Worm (Caenorhabditis elegans) whole organism, L1 larva: Measurements from ENCODE around the gene ZK550.2.

Source experiments
- F16B12.6 ChIP-seq: fragments of 150-350 bp; optimal IDR thresholded peaks from 2 replicates; lab custom pipeline; 2014; ENCODE audit warnings: missing biosample characterization, missing genetic modification characterization
- Y116A8C.19 ChIP-seq: sonication (generic microtip); optimal IDR thresholded peaks from 2 replicates; lab custom pipeline; 2016; ENCODE audit warnings: missing compliant biosample characterization, missing genetic modification characterization, borderline replicate concordance
- aly-2 ChIP-seq: fragments of 150-350 bp; optimal IDR thresholded peaks from 2 replicates; lab custom pipeline; 2014; ENCODE audit warnings: missing biosample characterization, missing genetic modification characterization
- blmp-1 ChIP-seq: fragments of 150-350 bp; optimal IDR thresholded peaks from 2 replicates; lab custom pipeline; 2014; ENCODE audit warnings: missing biosample characterization, missing genetic modification characterization
- ceh-63 ChIP-seq: fragments of 200-800 bp; sonication (Bioruptor generic); optimal IDR thresholded peaks from 2 replicates; lab custom pipeline; 2018; ENCODE audit warnings: mild to moderate bottlenecking, missing genetic modification characterization, missing compliant biosample characterization
- ceh-88 ChIP-seq: fragments of 200-800 bp; sonication (Bioruptor generic); IDR thresholded peaks from 2 replicates; pipeline ENCODE4 v1.3.6; 2022; ENCODE audit warnings: missing genetic modification characterization, missing compliant biosample characterization
- dpl-1 ChIP-seq, 3 experiments: fragments of 150-350 bp in 2 of 3; sonication (generic microtip) in 1 of 3; optimal IDR thresholded peaks; 2 replicates each; lab custom pipeline; 2014 to 2017; ENCODE audit warnings: missing biosample characterization in 3 of 3, missing genetic modification characterization in 3 of 3, missing genetic modification reagents in 3 of 3
- dsc-1 ChIP-seq: sonication (generic microtip); optimal IDR thresholded peaks from 2 replicates; lab custom pipeline; 2016; ENCODE audit warnings: mild to moderate bottlenecking, missing genetic modification characterization, missing compliant biosample characterization
- efl-1 ChIP-seq, 4 experiments: fragments of 150-350 bp; optimal IDR thresholded peaks in 3 of 4; peaks in 1 of 4; 1 replicate in 1 of 4; 2 replicates in 3 of 4; lab custom pipeline; 2014; ENCODE audit warnings: missing biosample characterization in 2 of 4, missing genetic modification characterization in 2 of 4, missing genetic modification reagents in 2 of 4
- efl-3 ChIP-seq: fragments of 200-800 bp; sonication (Bioruptor generic); optimal IDR thresholded peaks from 2 replicates; lab custom pipeline; 2018; ENCODE audit warnings: mild to moderate bottlenecking, missing genetic modification characterization, missing compliant biosample characterization
- egl-13 ChIP-seq: sonication (generic microtip); optimal IDR thresholded peaks from 2 replicates; lab custom pipeline; 2016; ENCODE audit warnings: missing genotype, missing genetic modification reagents, missing genetic modification characterization, missing compliant biosample characterization
- egl-27 ChIP-seq, 2 experiments: fragments of 150-350 bp in 1 of 2; sonication (generic microtip); optimal IDR thresholded peaks; 3 replicates each; lab custom pipeline; 2017 to 2018; ENCODE audit warnings: missing biosample characterization in 2 of 2, missing genetic modification characterization in 2 of 2, missing genetic modification reagents in 2 of 2
- elt-2 ChIP-seq: sonication (generic microtip); optimal IDR thresholded peaks from 2 replicates; lab custom pipeline; 2016; ENCODE audit warnings: missing genetic modification characterization, mild to moderate bottlenecking, inconsistent platforms, missing compliant biosample characterization, missing genetic modification reagents
- elt-3 ChIP-seq, 6 experiments: fragments of 150-350 bp in 1 of 6; sonication (generic microtip); optimal IDR thresholded peaks; 2 replicates each; lab custom pipeline; 2017 to 2018; ENCODE audit warnings: missing biosample characterization in 6 of 6, missing genetic modification characterization in 6 of 6, inconsistent platforms in 1 of 6
- ets-5 ChIP-seq: fragments of 200-800 bp; sonication (Bioruptor generic); IDR thresholded peaks from 2 replicates; pipeline ENCODE4 v1.3.6; 2022; ENCODE audit warnings: missing genetic modification characterization, missing compliant biosample characterization
- fkh-10 ChIP-seq: sonication (generic microtip); optimal IDR thresholded peaks from 2 replicates; lab custom pipeline; 2017; ENCODE audit warnings: missing biosample characterization, missing genetic modification reagents, missing genetic modification characterization
- fkh-4 ChIP-seq: sonication (generic microtip); optimal IDR thresholded peaks from 2 replicates; lab custom pipeline; 2016; ENCODE audit warnings: missing compliant biosample characterization, missing genetic modification characterization, borderline replicate concordance
- fkh-8 ChIP-seq: sonication (generic microtip); optimal IDR thresholded peaks from 2 replicates; lab custom pipeline; 2016; ENCODE audit warnings: mild to moderate bottlenecking, missing genetic modification characterization, missing compliant biosample characterization
- fos-1 ChIP-seq: fragments of 150-350 bp; optimal IDR thresholded peaks from 2 replicates; lab custom pipeline; 2014; ENCODE audit warnings: missing biosample characterization, missing genetic modification characterization
- hlh-4 ChIP-seq: sonication (generic microtip); optimal IDR thresholded peaks from 2 replicates; lab custom pipeline; 2016; ENCODE audit warnings: mild to moderate bottlenecking, missing genetic modification characterization, missing compliant biosample characterization
- hpl-2 ChIP-seq: fragments of 150-350 bp; optimal IDR thresholded peaks from 2 replicates; lab custom pipeline; 2014; ENCODE audit warnings: missing biosample characterization, missing genetic modification reagents, missing genetic modification characterization
- isw-1 ChIP-seq: fragments of 200-800 bp; sonication (Bioruptor generic); IDR thresholded peaks from 2 replicates; pipeline ENCODE4 v1.3.6; 2022; ENCODE audit warnings: missing genetic modification characterization, missing compliant biosample characterization
- lin-13 ChIP-seq: fragments of 150-350 bp; optimal IDR thresholded peaks from 2 replicates; lab custom pipeline; 2014; ENCODE audit warnings: missing biosample characterization, missing genetic modification reagents, missing genetic modification characterization
- lin-14 ChIP-seq: fragments of 200-800 bp; sonication (Bioruptor generic); optimal IDR thresholded peaks from 2 replicates; lab custom pipeline; 2018; ENCODE audit warnings: mild to moderate bottlenecking, missing genetic modification characterization, moderate library complexity, missing compliant biosample characterization
- lin-15B ChIP-seq: fragments of 150-350 bp; sonication (generic microtip); optimal IDR thresholded peaks from 3 replicates; lab custom pipeline; 2014; ENCODE audit warnings: missing biosample characterization, missing genetic modification characterization
- lin-35 ChIP-seq, 2 experiments: fragments of 150-350 bp; optimal IDR thresholded peaks; 2 replicates each; lab custom pipeline; 2014; ENCODE audit warnings: missing biosample characterization in 2 of 2, missing genetic modification characterization in 2 of 2, missing genetic modification reagents in 2 of 2
- lin-39 ChIP-seq: fragments of 150-350 bp; optimal IDR thresholded peaks from 2 replicates; lab custom pipeline; 2014; ENCODE audit warnings: missing biosample characterization, missing genetic modification reagents, missing genetic modification characterization
- lsy-2 ChIP-seq, 2 experiments: fragments of 150-350 bp; optimal IDR thresholded peaks; 2 replicates each; lab custom pipeline; 2014; ENCODE audit warnings: missing biosample characterization in 2 of 2, missing genetic modification characterization in 2 of 2
- mef-2 ChIP-seq: fragments of 150-350 bp; optimal IDR thresholded peaks from 2 replicates; lab custom pipeline; 2014; ENCODE audit warnings: missing biosample characterization, missing genetic modification characterization
- nhr-12 ChIP-seq: sonication (generic microtip); optimal IDR thresholded peaks from 2 replicates; lab custom pipeline; 2017; ENCODE audit warnings: missing biosample characterization, missing genetic modification characterization
- nhr-237 ChIP-seq: fragments of 150-350 bp; optimal IDR thresholded peaks from 2 replicates; lab custom pipeline; 2014; ENCODE audit warnings: missing biosample characterization, missing genetic modification characterization
- nhr-47 ChIP-seq: sonication (generic microtip); optimal IDR thresholded peaks from 2 replicates; lab custom pipeline; 2016; ENCODE audit warnings: mild to moderate bottlenecking, missing genetic modification characterization, moderate library complexity, missing compliant biosample characterization
- nhr-76 ChIP-seq: sonication (generic microtip); optimal IDR thresholded peaks from 2 replicates; lab custom pipeline; 2017; ENCODE audit warnings: missing biosample characterization, missing genetic modification characterization
- nhr-77 ChIP-seq: fragments of 150-350 bp; optimal IDR thresholded peaks from 2 replicates; lab custom pipeline; 2014; ENCODE audit warnings: missing biosample characterization, missing genetic modification characterization
- nhr-85 ChIP-seq: sonication (generic microtip); peaks from one replicate; lab custom pipeline; 2016; ENCODE audit warnings: missing genetic modification characterization, inconsistent platforms, missing compliant biosample characterization
- pag-3 ChIP-seq: sonication (generic microtip); optimal IDR thresholded peaks from 2 replicates; lab custom pipeline; 2017; ENCODE audit warnings: missing genetic modification characterization, mild to moderate bottlenecking, missing compliant biosample characterization, antibody characterized with exemption, borderline replicate concordance; ENCODE audit not compliant: insufficient read depth
- pqm-1 ChIP-seq: sonication (generic microtip); optimal IDR thresholded peaks from 3 replicates; lab custom pipeline; 2017; ENCODE audit warnings: missing biosample characterization, missing genetic modification characterization
- rnt-1 ChIP-seq: sonication (generic microtip); optimal IDR thresholded peaks from 2 replicates; lab custom pipeline; 2016; ENCODE audit warnings: mild to moderate bottlenecking, missing genetic modification characterization, moderate library complexity, missing compliant biosample characterization
- skn-1 ChIP-seq: fragments of 150-350 bp; optimal IDR thresholded peaks from 2 replicates; lab custom pipeline; 2014; ENCODE audit warnings: missing biosample characterization, missing genetic modification characterization
- snpc-4 ChIP-seq: fragments of 150-350 bp; optimal IDR thresholded peaks from 2 replicates; lab custom pipeline; 2014; ENCODE audit warnings: missing biosample characterization, missing genetic modification characterization
- snu-23 ChIP-seq: sonication (generic microtip); optimal IDR thresholded peaks from 2 replicates; lab custom pipeline; 2016; ENCODE audit warnings: missing genetic modification characterization, missing compliant biosample characterization
- sox-4 ChIP-seq: sonication (generic microtip); optimal IDR thresholded peaks from 2 replicates; lab custom pipeline; 2016; ENCODE audit warnings: missing genetic modification characterization, missing compliant biosample characterization
- swsn-7 ChIP-seq: sonication (generic microtip); optimal IDR thresholded peaks from 2 replicates; lab custom pipeline; 2016; ENCODE audit warnings: missing genetic modification characterization, missing compliant biosample characterization
- tbx-2 ChIP-seq: sonication (generic microtip); optimal IDR thresholded peaks from 2 replicates; lab custom pipeline; 2016; ENCODE audit warnings: missing genetic modification characterization, missing compliant biosample characterization
- tlp-1 ChIP-seq: fragments of 150-350 bp; optimal IDR thresholded peaks from 2 replicates; lab custom pipeline; 2014; ENCODE audit warnings: missing biosample characterization, missing genetic modification characterization
- unc-130 ChIP-seq: fragments of 150-350 bp; optimal IDR thresholded peaks from 2 replicates; lab custom pipeline; 2017; ENCODE audit warnings: missing biosample characterization, missing genetic modification characterization, inconsistent platforms
- unc-30 ChIP-seq: sonication (generic microtip); optimal IDR thresholded peaks from 2 replicates; lab custom pipeline; 2017; ENCODE audit warnings: missing biosample characterization, missing genetic modification characterization
- unc-86 ChIP-seq: sonication (generic microtip); optimal IDR thresholded peaks from 2 replicates; lab custom pipeline; 2016; ENCODE audit warnings: missing genetic modification characterization, missing compliant biosample characterization
- unc-98 ChIP-seq: fragments of 200-800 bp; sonication (Bioruptor generic); IDR thresholded peaks from 2 replicates; pipeline ENCODE4 v1.3.6; 2022; ENCODE audit warnings: missing genetic modification characterization, missing compliant biosample characterization
- zip-4 ChIP-seq: fragments of 200-800 bp; sonication (Bioruptor generic); optimal IDR thresholded peaks from 2 replicates; lab custom pipeline; 2018; ENCODE audit warnings: mild to moderate bottlenecking, missing genetic modification characterization, moderate library complexity, missing compliant biosample characterization
- ztf-11 ChIP-seq, 2 experiments: sonication (generic microtip); optimal IDR thresholded peaks; 2 replicates each; lab custom pipeline; 2016 to 2017; ENCODE audit warnings: missing genetic modification characterization in 2 of 2, missing biosample characterization in 1 of 2, missing compliant biosample characterization in 1 of 2
- ztf-4 ChIP-seq: fragments of 150-350 bp; optimal IDR thresholded peaks from 2 replicates; lab custom pipeline; 2014; ENCODE audit warnings: missing biosample characterization, missing genetic modification characterization

ZK550.2 gene

ce11 chrIV:17280441-17280939 lies 35.1 kb downstream of the ZK550.2 start:
- TF ChIP-seq elt-3 (tag; optimal IDR thresholded peaks at IDR 0.05; lab: Kevin White, UChicago) = no peak
- no peak for TF ChIP-seq nhr-77
- no peak for TF ChIP-seq egl-27 (tag; optimal IDR thresholded peaks at IDR 0.05; lab: Kevin White, UChicago)
- TF ChIP-seq F16B12.6 (tag; lab: Kevin White, UChicago) = no peak
- peak; percentile 16 for TF ChIP-seq rnt-1 (tag; lab: Kevin White, UChicago)
- TF ChIP-seq efl-3 = no peak
- TF ChIP-seq ztf-4 (tag; lab: Kevin White, UChicago) = no peak
- no peak for TF ChIP-seq lin-14 (GFP tag; lab: Kevin White, UChicago)
- TF ChIP-seq efl-1 (optimal IDR thresholded peaks at IDR 0.05; lab: Kevin White, UChicago) = no peak
- TF ChIP-seq efl-1 (GFP tag; optimal IDR thresholded peaks at IDR 0.05 in 1 of 2; lab: Kevin White, UChicago) = peak in 1 of 2 experiments; percentile 66
- no peak for TF ChIP-seq isw-1
- TF ChIP-seq fos-1 = no peak
- no peak for TF ChIP-seq nhr-76 (tag; lab: Kevin White, UChicago)
- TF ChIP-seq hlh-4 = no peak
- TF ChIP-seq unc-86 = no peak
- TF ChIP-seq Y116A8C.19 = no peak
- peak in 1 of 2 experiments; percentile 0 for TF ChIP-seq lin-35 (GFP tag; optimal IDR thresholded peaks at IDR 0.05; lab: Kevin White, UChicago)
- no peak for TF ChIP-seq tbx-2 (tag; lab: Kevin White, UChicago)
- no peak for TF ChIP-seq unc-130 (tag; lab: Kevin White, UChicago)
- no peak for TF ChIP-seq snu-23 (GFP tag; lab: Kevin White, UChicago)
- TF ChIP-seq lin-13 (GFP tag; lab: Kevin White, UChicago) = no peak
- no peak for TF ChIP-seq mef-2
- no peak for TF ChIP-seq blmp-1 (tag; lab: Kevin White, UChicago)
- TF ChIP-seq dpl-1 (GFP tag; optimal IDR thresholded peaks at IDR 0.05; lab: Kevin White, UChicago) = no peak
- TF ChIP-seq fkh-4 (tag; lab: Kevin White, UChicago) = no peak
- no peak for TF ChIP-seq unc-30 (tag; lab: Kevin White, UChicago)
- no peak for TF ChIP-seq nhr-12
- no peak for TF ChIP-seq egl-13 (tag; lab: Kevin White, UChicago)
- no peak for TF ChIP-seq skn-1
- TF ChIP-seq nhr-237 (tag; lab: Kevin White, UChicago) = no peak
- TF ChIP-seq fkh-10 = no peak
- no peak for TF ChIP-seq ets-5 (GFP tag; lab: Robert Waterston, UW)
- TF ChIP-seq elt-2 (tag; lab: Kevin White, UChicago) = no peak
- TF ChIP-seq pqm-1 = no peak
- TF ChIP-seq lin-15B (tag; lab: Kevin White, UChicago) = no peak
- TF ChIP-seq sox-4 (tag; lab: Kevin White, UChicago) = no peak
- TF ChIP-seq hpl-2 (GFP tag; lab: Kevin White, UChicago) = no peak
- TF ChIP-seq unc-98 (GFP tag; lab: Robert Waterston, UW) = no peak
- TF ChIP-seq ztf-11 (tag; optimal IDR thresholded peaks at IDR 0.05; lab: Kevin White, UChicago) = no peak
- TF ChIP-seq lsy-2 (tag; optimal IDR thresholded peaks at IDR 0.05; lab: Kevin White, UChicago) = peak in 1 of 2 experiments; percentile 11
- TF ChIP-seq nhr-47 (tag; lab: Kevin White, UChicago) = no peak
- no peak for TF ChIP-seq ceh-63 (GFP tag; lab: Kevin White, UChicago)
- TF ChIP-seq swsn-7 (tag; lab: Kevin White, UChicago) = no peak
- TF ChIP-seq zip-4 = no peak
- TF ChIP-seq ceh-88 (GFP tag; lab: Robert Waterston, UW) = no peak
- TF ChIP-seq dsc-1 = no peak
- no peak for TF ChIP-seq aly-2 (tag; lab: Kevin White, UChicago)
- peak; percentile 86 for TF ChIP-seq nhr-85 (tag; lab: Kevin White, UChicago)
- no peak for TF ChIP-seq tlp-1
- no peak for TF ChIP-seq lin-39 (tag; lab: Kevin White, UChicago)
- no peak for TF ChIP-seq snpc-4 (tag; lab: Kevin White, UChicago)
- peak; percentile 9 for TF ChIP-seq fkh-8 (tag; lab: Kevin White, UChicago)
- TF ChIP-seq pag-3 (tag; lab: Kevin White, UChicago) = no peak
- TF ChIP-seq, all 84 proteins: peak for 6
